Fruit fly (Drosophila melanogaster) whole organism, embryonic: ENCODE results near the gene Or82a.

ENCODE experiments used
- Bgb ChIP-seq: fragments of 200-800 bp; sonication (Bioruptor generic); IDR thresholded peaks from 2 replicates; pipeline ENCODE4 v1.3.6; 2022; ENCODE audit warnings: missing biosample characterization, missing genetic modification characterization; ENCODE audit not compliant: partially characterized antibody
- CG10267 ChIP-seq: fragments of 200-800 bp; sonication (Bioruptor generic); optimal IDR thresholded peaks from 2 replicates; lab custom pipeline; 2018; ENCODE audit warnings: missing biosample characterization, mild to moderate bottlenecking, missing genetic modification characterization, moderate library complexity
- CG10431 ChIP-seq: fragments of 200-800 bp; sonication (Bioruptor generic); optimal IDR thresholded peaks from 3 replicates; lab custom pipeline; 2018; ENCODE audit warnings: missing biosample characterization, mild to moderate bottlenecking, missing genetic modification characterization
- CG11398 ChIP-seq: fragments of 200-800 bp; sonication (Bioruptor generic); optimal IDR thresholded peaks from 2 replicates; lab custom pipeline; 2016; ENCODE audit warnings: missing biosample characterization, missing genetic modification characterization
- CG12219 ChIP-seq: fragments of 200-800 bp; sonication (Bioruptor generic); optimal IDR thresholded peaks from 3 replicates; lab custom pipeline; 2018; ENCODE audit warnings: missing biosample characterization, mild to moderate bottlenecking, missing genetic modification characterization
- CG13287 ChIP-seq: fragments of 200-800 bp; sonication (Bioruptor generic); IDR thresholded peaks from 2 replicates; pipeline ENCODE4 v1.3.6; 2022; ENCODE audit warnings: missing biosample characterization, missing genetic modification characterization; ENCODE audit not compliant: partially characterized antibody
- CG15269 ChIP-seq: fragments of 200-800 bp; sonication (Bioruptor generic); optimal IDR thresholded peaks from 2 replicates; lab custom pipeline; 2018; ENCODE audit warnings: missing biosample characterization, mild to moderate bottlenecking, missing genetic modification characterization, moderate library complexity
- CG1529 ChIP-seq: fragments of 200-800 bp; sonication (Bioruptor generic); optimal IDR thresholded peaks from 3 replicates; lab custom pipeline; 2018; ENCODE audit warnings: missing biosample characterization, missing genetic modification characterization
- CG17359 ChIP-seq: fragments of 200-800 bp; sonication (Bioruptor generic); optimal IDR thresholded peaks from 3 replicates; lab custom pipeline; 2018; ENCODE audit warnings: missing biosample characterization, mild to moderate bottlenecking, missing genetic modification characterization, moderate library complexity
- CG2120 ChIP-seq: fragments of 200-800 bp; sonication (Bioruptor generic); optimal IDR thresholded peaks from 3 replicates; lab custom pipeline; 2016; ENCODE audit warnings: missing biosample characterization, missing genetic modification characterization
- CG4730 ChIP-seq: fragments of 200-800 bp; sonication (Bioruptor generic); IDR thresholded peaks from 2 replicates; pipeline ENCODE4 v1.3.6; 2022; ENCODE audit warnings: missing biosample characterization, missing genetic modification characterization
- CG7271 ChIP-seq: fragments of 200-800 bp; sonication (Bioruptor generic); optimal IDR thresholded peaks from 2 replicates; lab custom pipeline; 2018; ENCODE audit warnings: missing biosample characterization, mild to moderate bottlenecking, missing genetic modification characterization, moderate library complexity
- CG8290 ChIP-seq, 3 experiments: fragments of 200-800 bp; sonication (Bioruptor generic); optimal IDR thresholded peaks; 2 replicates each; lab custom pipeline; 2016 to 2019; ENCODE audit warnings: missing biosample characterization in 3 of 3, missing genetic modification characterization in 3 of 3, mild to moderate bottlenecking in 2 of 3, moderate library complexity in 1 of 3
- CG8944 ChIP-seq: fragments of 200-800 bp; sonication (Bioruptor generic); optimal IDR thresholded peaks from 3 replicates; lab custom pipeline; 2016; ENCODE audit warnings: missing biosample characterization, missing genetic modification characterization
- CHES-1-like ChIP-seq: fragments of 200-800 bp; sonication (Bioruptor generic); optimal IDR thresholded peaks from 2 replicates; lab custom pipeline; 2016; ENCODE audit warnings: missing biosample characterization, missing genetic modification characterization
- D ChIP-seq, 2 experiments: fragments of 200-800 bp in 1 of 2; fragments of >200 bp in 1 of 2; sonication (Bioruptor generic) in 1 of 2; optimal IDR thresholded peaks; 2 replicates in 1 of 2; 3 replicates in 1 of 2; lab custom pipeline; 2017; ENCODE audit warnings: mild to moderate bottlenecking in 1 of 2, missing biosample characterization in 1 of 2, missing genetic modification characterization in 1 of 2, missing genetic modification reagents in 1 of 2
- Dip2 ChIP-seq: fragments of 200-800 bp; sonication (Bioruptor generic); IDR thresholded peaks from 2 replicates; pipeline ENCODE4 v1.3.6; 2022; ENCODE audit warnings: missing biosample characterization, missing genetic modification characterization
- Elba2 ChIP-seq: fragments of 200-800 bp; sonication (Bioruptor generic); optimal IDR thresholded peaks from 3 replicates; lab custom pipeline; 2016; ENCODE audit warnings: missing biosample characterization, missing genetic modification characterization
- Hey ChIP-seq: fragments of 200-800 bp; sonication (Bioruptor generic); optimal IDR thresholded peaks from 3 replicates; lab custom pipeline; 2018; ENCODE audit warnings: missing biosample characterization, mild to moderate bottlenecking, missing genetic modification characterization
- MESR4 ChIP-seq: fragments of 200-800 bp; sonication (Bioruptor generic); optimal IDR thresholded peaks from 2 replicates; lab custom pipeline; 2018; ENCODE audit warnings: missing biosample characterization, mild to moderate bottlenecking, missing genetic modification characterization, moderate library complexity
- NC2α ChIP-seq: fragments of 200-800 bp; sonication (Bioruptor generic); optimal IDR thresholded peaks from 2 replicates; lab custom pipeline; 2016; ENCODE audit warnings: missing biosample characterization, missing genetic modification characterization
- Nf-YC ChIP-seq: fragments of 200-800 bp; optimal IDR thresholded peaks from 3 replicates; lab custom pipeline; 2019; ENCODE audit warnings: missing biosample characterization, mild to moderate bottlenecking, missing genetic modification characterization, moderate library complexity
- PHDP ChIP-seq: fragments of 200-800 bp; sonication (Bioruptor generic); optimal IDR thresholded peaks from 3 replicates; lab custom pipeline; 2018; ENCODE audit warnings: missing biosample characterization, mild to moderate bottlenecking, missing genetic modification characterization, moderate library complexity
- ash1 ChIP-seq: fragments of 200-800 bp; sonication (Bioruptor generic); optimal IDR thresholded peaks from 2 replicates; lab custom pipeline; 2018; ENCODE audit warnings: missing biosample characterization, mild to moderate bottlenecking, missing genetic modification characterization
- ato ChIP-seq: fragments of 200-800 bp; sonication (Bioruptor generic); IDR thresholded peaks from 2 replicates; pipeline ENCODE4 v1.3.6; 2022; ENCODE audit warnings: missing biosample characterization, missing genetic modification characterization; ENCODE audit not compliant: partially characterized antibody
- bab2 ChIP-seq: fragments of 200-800 bp; sonication (Bioruptor generic); optimal IDR thresholded peaks from 2 replicates; lab custom pipeline; 2016; ENCODE audit warnings: missing biosample characterization, missing genetic modification characterization
- chn ChIP-seq: fragments of 200-800 bp; sonication (Bioruptor generic); optimal IDR thresholded peaks from 2 replicates; lab custom pipeline; 2016; ENCODE audit warnings: missing biosample characterization, missing genetic modification characterization
- cwo ChIP-seq: fragments of 200-800 bp; sonication (Bioruptor generic); optimal IDR thresholded peaks from 3 replicates; lab custom pipeline; 2017; ENCODE audit warnings: missing biosample characterization, missing genetic modification characterization, mild to moderate bottlenecking, moderate library complexity, missing genetic modification reagents
- disco-r ChIP-seq: fragments of 200-800 bp; sonication (Bioruptor generic); optimal IDR thresholded peaks from 2 replicates; lab custom pipeline; 2016; ENCODE audit warnings: missing biosample characterization, missing genetic modification characterization
- exex ChIP-seq: fragments of 200-800 bp; sonication (Bioruptor generic); optimal IDR thresholded peaks from 4 replicates; lab custom pipeline; 2018; ENCODE audit warnings: missing biosample characterization, mild to moderate bottlenecking, missing genetic modification characterization, moderate library complexity
- fru ChIP-seq: fragments of >200 bp; optimal IDR thresholded peaks from 2 replicates; lab custom pipeline; 2017
- fu2 ChIP-seq: fragments of 200-800 bp; sonication (Bioruptor generic); optimal IDR thresholded peaks from 2 replicates; lab custom pipeline; 2016; ENCODE audit warnings: missing biosample characterization, missing genetic modification characterization
- gcm2 ChIP-seq: fragments of 200-800 bp; sonication (Bioruptor generic); optimal IDR thresholded peaks from 2 replicates; lab custom pipeline; 2016; ENCODE audit warnings: missing biosample characterization, missing genetic modification characterization
- gt ChIP-seq: fragments of 200-800 bp; sonication (Bioruptor generic); IDR thresholded peaks from 2 replicates; pipeline ENCODE4 v1.3.6; 2022; ENCODE audit warnings: missing biosample characterization, missing genetic modification characterization
- jumu ChIP-seq: fragments of 200-800 bp; sonication (Bioruptor generic); optimal IDR thresholded peaks from 3 replicates; lab custom pipeline; 2016; ENCODE audit warnings: missing biosample characterization, missing genetic modification characterization
- lilli ChIP-seq: fragments of 200-800 bp; sonication (Bioruptor generic); optimal IDR thresholded peaks from 3 replicates; lab custom pipeline; 2016; ENCODE audit warnings: missing biosample characterization, missing genetic modification characterization
- lmd ChIP-seq: fragments of 200-800 bp; sonication (Bioruptor generic); IDR thresholded peaks from 2 replicates; pipeline ENCODE4 v1.3.6; 2022; ENCODE audit warnings: missing biosample characterization, missing genetic modification characterization
- nerfin-1 ChIP-seq: fragments of 200-800 bp; sonication (Bioruptor generic); optimal IDR thresholded peaks from 3 replicates; lab custom pipeline; 2019; ENCODE audit warnings: missing biosample characterization, mild to moderate bottlenecking, missing genetic modification characterization, moderate library complexity
- onecut ChIP-seq: fragments of 200-800 bp; sonication (Bioruptor generic); IDR thresholded peaks from 2 replicates; pipeline ENCODE4 v1.3.6; 2022; ENCODE audit warnings: missing biosample characterization, missing genetic modification characterization
- org-1 ChIP-seq: fragments of 200-800 bp; sonication (Bioruptor generic); optimal IDR thresholded peaks from 2 replicates; lab custom pipeline; 2017; ENCODE audit warnings: missing biosample characterization, missing genetic modification characterization
- sd ChIP-seq: fragments of 200-800 bp; sonication (Bioruptor generic); optimal IDR thresholded peaks from 3 replicates; lab custom pipeline; 2018; ENCODE audit warnings: missing biosample characterization, mild to moderate bottlenecking, missing genetic modification characterization, moderate library complexity
- sens ChIP-seq: fragments of 200-800 bp; sonication (Bioruptor generic); peaks from one replicate; lab custom pipeline; 2016; ENCODE audit warnings: missing biosample characterization, missing genetic modification characterization
- sens-2 ChIP-seq: fragments of 200-800 bp; sonication (Bioruptor generic); IDR thresholded peaks from 2 replicates; pipeline ENCODE4 v1.3.6; 2022; ENCODE audit warnings: missing biosample characterization, missing genetic modification characterization
- sim ChIP-seq: fragments of 200-800 bp; sonication (Bioruptor generic); IDR thresholded peaks from 2 replicates; pipeline ENCODE4 v1.3.6; 2022; ENCODE audit warnings: missing biosample characterization, missing genetic modification characterization
- so ChIP-seq: fragments of 200-800 bp; sonication (Bioruptor generic); IDR thresholded peaks from 3 replicates; pipeline ENCODE4 v1.3.6; 2022; ENCODE audit warnings: missing biosample characterization, missing genetic modification characterization
- ssp ChIP-seq: fragments of 200-800 bp; sonication (Bioruptor generic); IDR thresholded peaks from 2 replicates; pipeline ENCODE4 v1.3.6; 2022; ENCODE audit warnings: missing biosample characterization, missing genetic modification characterization
- tin ChIP-seq: fragments of 200-800 bp; sonication (Bioruptor generic); optimal IDR thresholded peaks from 3 replicates; lab custom pipeline; 2016; ENCODE audit warnings: missing biosample characterization, missing genetic modification characterization
- toy ChIP-seq: fragments of 200-800 bp; sonication (Bioruptor generic); IDR thresholded peaks from 2 replicates; pipeline ENCODE4 v1.3.6; 2022; ENCODE audit warnings: missing biosample characterization, missing genetic modification characterization
- yki ChIP-seq: fragments of >200 bp; optimal IDR thresholded peaks from 3 replicates; lab custom pipeline; 2018
- zf30C ChIP-seq: fragments of 200-800 bp; sonication (Bioruptor generic); optimal IDR thresholded peaks from 3 replicates; lab custom pipeline; 2018; ENCODE audit warnings: missing biosample characterization, mild to moderate bottlenecking, missing genetic modification characterization

Gene Or82a

DNA sequence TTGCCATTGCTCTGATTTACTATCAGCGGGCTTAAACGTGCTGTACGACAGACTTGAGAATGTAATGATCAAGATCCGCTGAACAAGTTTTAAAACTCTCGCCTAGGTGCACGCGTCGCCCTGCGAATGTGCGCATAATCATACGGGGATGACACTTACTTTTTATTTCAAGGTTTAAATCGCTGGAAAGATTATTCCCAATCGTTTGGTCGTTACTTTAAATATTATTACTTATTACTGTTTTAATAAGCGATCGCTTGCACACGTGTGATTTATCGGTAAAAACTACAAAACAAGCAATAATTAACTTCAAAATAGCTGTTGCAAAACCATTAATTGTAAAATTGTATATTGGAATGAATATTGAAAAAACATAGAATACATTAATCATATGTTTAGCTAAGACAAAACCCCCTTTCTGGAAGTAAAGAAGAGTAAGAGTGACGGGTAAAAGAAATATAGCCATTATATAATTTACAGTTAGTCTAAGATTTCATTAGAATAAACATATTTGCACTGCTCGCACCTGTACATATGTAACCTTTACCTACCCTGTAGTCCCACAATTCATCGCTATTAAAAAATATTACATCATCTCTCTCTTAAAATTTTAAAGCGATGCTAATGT, 27.5 kb upstream of the Or82a start, which contains the start of gene DhpD (continued):
- TF ChIP-seq nerfin-1 (tag; lab: Kevin White, UChicago) (no peak), CG7271 (tag; lab: Kevin White, UChicago) (no peak), Hey (tag; lab: Kevin White, UChicago) (no peak), toy (GFP tag; lab: Robert Waterston, UW) (no peak), exex (tag; lab: Kevin White, UChicago) (no peak), yki (lab: Kevin White, UChicago) (no peak), D (optimal IDR thresholded peaks at IDR 0.05; lab: Kevin White, UChicago) (no peak), D (GFP tag; optimal IDR thresholded peaks at IDR 0.05; lab: Kevin White, UChicago) (peak; percentile 39), fu2 (GFP tag; lab: Kevin White, UChicago) (peak; percentile 37), disco-r (GFP tag; lab: Kevin White, UChicago) (no peak), Bgb (GFP tag; lab: Robert Waterston, UW) (peak; percentile 100), sd (tag; lab: Kevin White, UChicago) (no peak), CG10431 (no peak), CG17359 (peak; percentile 76), PHDP (tag; lab: Kevin White, UChicago) (peak; percentile 74), CG2120 (peak; percentile 88), CG13287 (GFP tag; lab: Robert Waterston, UW) (peak; percentile 68), sim (GFP tag; lab: Robert Waterston, UW) (no peak), gcm2 (GFP tag; lab: Kevin White, UChicago) (peak; percentile 30), MESR4 (peak; percentile 2), Nf-YC (peak; percentile 61), gt (no peak), bab2 (GFP tag; lab: Kevin White, UChicago) (peak; percentile 65), cwo (GFP tag; lab: Kevin White, UChicago) (peak; percentile 70), jumu (GFP tag; lab: Kevin White, UChicago) (no peak), CG1529 (GFP tag; lab: Kevin White, UChicago) (no peak), zf30C (no peak), fru (lab: Kevin White, UChicago) (no peak), CG15269 (peak; percentile 75), CG4730 (GFP tag; lab: Robert Waterston, UW) (peak; percentile 36; the same call in 1 of the 2 replicates), ssp (peak; percentile 48), Dip2 (GFP tag; lab: Robert Waterston, UW) (no peak), lmd (peak; percentile 77), ato (GFP tag; lab: Robert Waterston, UW) (peak; percentile 93), Elba2 (GFP tag; lab: Kevin White, UChicago) (no peak), sens (GFP tag; lab: Kevin White, UChicago) (peak; percentile 87), ash1 (GFP tag; lab: Kevin White, UChicago) (no peak), CG10267 (tag; lab: Kevin White, UChicago) (peak; percentile 47), sens-2 (GFP tag; lab: Robert Waterston, UW) (no peak), NC2α (no peak), tin (GFP tag; lab: Kevin White, UChicago) (peak; percentile 70), chn (GFP tag; lab: Kevin White, UChicago) (peak; percentile 37), CHES-1-like (peak; percentile 45), lilli (GFP tag; lab: Kevin White, UChicago) (peak; percentile 79), CG11398 (GFP tag; lab: Kevin White, UChicago) (no peak), onecut (GFP tag; lab: Robert Waterston, UW) (peak; percentile 60), so (GFP tag; lab: Robert Waterston, UW) (no peak), CG12219 (GFP tag; lab: Kevin White, UChicago) (peak; percentile 58), CG8290 (GFP tag; optimal IDR thresholded peaks at IDR 0.05; lab: Kevin White, UChicago) (no peak), CG8290 (tag; optimal IDR thresholded peaks at IDR 0.05; lab: Kevin White, UChicago) (peak in 1 of 2 experiments; percentile 83), CG8944 (GFP tag; lab: Kevin White, UChicago) (peak; percentile 29), org-1 (GFP tag; lab: Kevin White, UChicago) (peak; percentile 6)
